Worm (Caenorhabditis elegans) whole organism, L1 larva: ENCODE results near the gene C51E3.9.

ENCODE experiments used
- efl-1 ChIP-seq, 4 experiments: fragments of 150-350 bp; optimal IDR thresholded peaks in 3 of 4; peaks in 1 of 4; 1 replicate in 1 of 4; 2 replicates in 3 of 4; lab custom pipeline; 2014; ENCODE audit warnings: missing biosample characterization in 2 of 4, missing genetic modification characterization in 2 of 4, missing genetic modification reagents in 2 of 4
- elt-3 ChIP-seq, 6 experiments: fragments of 150-350 bp in 1 of 6; sonication (generic microtip); optimal IDR thresholded peaks; 2 replicates each; lab custom pipeline; 2017 to 2018; ENCODE audit warnings: missing biosample characterization in 6 of 6, missing genetic modification characterization in 6 of 6, inconsistent platforms in 1 of 6
- ets-5 ChIP-seq: fragments of 200-800 bp; sonication (Bioruptor generic); IDR thresholded peaks from 2 replicates; pipeline ENCODE4 v1.3.6; 2022; ENCODE audit warnings: missing genetic modification characterization, missing compliant biosample characterization
- fkh-8 ChIP-seq: sonication (generic microtip); optimal IDR thresholded peaks from 2 replicates; lab custom pipeline; 2016; ENCODE audit warnings: mild to moderate bottlenecking, missing genetic modification characterization, missing compliant biosample characterization
- lin-13 ChIP-seq: fragments of 150-350 bp; optimal IDR thresholded peaks from 2 replicates; lab custom pipeline; 2014; ENCODE audit warnings: missing biosample characterization, missing genetic modification reagents, missing genetic modification characterization
- skn-1 ChIP-seq: fragments of 150-350 bp; optimal IDR thresholded peaks from 2 replicates; lab custom pipeline; 2014; ENCODE audit warnings: missing biosample characterization, missing genetic modification characterization
- sox-4 ChIP-seq: sonication (generic microtip); optimal IDR thresholded peaks from 2 replicates; lab custom pipeline; 2016; ENCODE audit warnings: missing genetic modification characterization, missing compliant biosample characterization
- xbp-1 ChIP-seq: sonication (generic microtip); optimal IDR thresholded peaks from 2 replicates; lab custom pipeline; 2016; ENCODE audit warnings: missing genetic modification characterization, missing compliant biosample characterization

- TF ChIP-seq elt-3 (tag; optimal IDR thresholded peaks at IDR 0.05; lab: Kevin White, UChicago) (no peak), fkh-8 (tag; lab: Kevin White, UChicago) (no peak), xbp-1 (tag; lab: Kevin White, UChicago) (no peak), sox-4 (tag; lab: Kevin White, UChicago) (no peak), skn-1 (tag; lab: Kevin White, UChicago) (no peak), efl-1 (optimal IDR thresholded peaks at IDR 0.05; lab: Kevin White, UChicago) (no peak), efl-1 (GFP tag; optimal IDR thresholded peaks at IDR 0.05 in 1 of 2; lab: Kevin White, UChicago) (no peak), ets-5 (GFP tag; lab: Robert Waterston, UW) (no peak), lin-13 (GFP tag; lab: Kevin White, UChicago) (no peak)
Measured at ce11 chrV:10105412-10105811, 40.3 kb upstream of the C51E3.9 start, which contains the start of gene C08B6.2.
